Worm (Caenorhabditis elegans): Measurements from ENCODE around the gene dyf-19.

ce11 chrV:19590826-19591225 lies 34.0 kb upstream of the dyf-19 start:
- no peak for TF ChIP-seq lin-13 (GFP tag; optimal IDR thresholded peaks at IDR 0.05)
- TF ChIP-seq skn-1 (tag; optimal IDR thresholded peaks at IDR 0.05) = no peak
- TF ChIP-seq nhr-28 (tag; optimal IDR thresholded peaks at IDR 0.05) = no peak
- TF ChIP-seq nhr-85 (tag) = no peak
- no peak for TF ChIP-seq unc-62 (GFP tag; optimal IDR thresholded peaks at IDR 0.05)
